Fruit fly (Drosophila melanogaster): Measurements from ENCODE around the gene Cyp4d1.

The Cyp4d1 gene

DNA sequence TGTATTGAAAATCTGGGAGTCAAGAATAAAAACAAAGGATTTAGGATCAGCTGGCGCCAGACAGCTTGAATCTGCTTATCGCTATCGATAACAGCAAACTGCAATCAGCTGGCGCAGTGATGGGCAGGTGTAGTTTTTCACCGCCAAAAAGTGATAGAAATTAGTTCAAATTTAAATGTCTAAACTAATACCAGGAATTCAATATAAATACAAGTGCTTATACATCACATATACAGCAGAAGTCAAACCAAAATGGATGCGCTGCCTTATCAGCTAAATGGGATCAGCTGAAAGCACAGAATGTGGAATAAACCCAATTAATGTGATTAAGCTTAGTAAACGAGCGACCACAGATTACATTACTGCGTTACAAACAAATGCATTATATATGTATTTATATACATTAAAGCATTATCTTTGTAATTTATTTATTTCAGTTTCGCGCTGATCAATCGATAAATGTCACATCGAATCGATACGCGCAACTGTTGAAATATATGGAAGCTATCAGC lies 18.8 kb upstream of the Cyp4d1 start, which contains the start of gene pn:
Gene pn (plus strand): TSS at position 462 of the 512 bp plus-strand sequence.
- no peak for TF ChIP-seq noc (tag; optimal IDR thresholded peaks at IDR 0.05)

DNA sequence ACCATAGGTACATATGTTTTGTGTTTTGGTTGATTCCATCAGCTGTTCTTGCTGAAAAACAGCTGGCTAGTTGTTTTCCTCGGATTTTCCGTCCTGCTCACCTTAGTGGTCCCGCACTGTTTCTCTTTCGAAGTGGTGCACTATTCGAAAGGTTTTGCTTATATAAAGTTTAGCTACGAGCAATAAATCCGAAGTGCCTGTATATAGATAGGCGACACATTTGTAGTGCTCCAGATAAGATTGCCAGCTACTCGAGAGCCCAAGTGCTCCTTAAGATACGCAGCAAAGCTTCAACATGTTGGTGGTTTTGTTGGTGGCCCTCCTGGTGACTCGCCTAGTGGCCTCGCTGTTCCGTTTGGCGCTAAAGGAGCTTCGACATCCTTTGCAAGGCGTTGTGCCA lies 16.8 kb upstream of the Cyp4d1 start, which contains the start of gene Cyp4ae1:
Gene Cyp4ae1 (plus strand): TSS at position 206 of the 400 bp plus-strand sequence.
- TF ChIP-seq noc (tag; optimal IDR thresholded peaks at IDR 0.05), result no peak

DNA sequence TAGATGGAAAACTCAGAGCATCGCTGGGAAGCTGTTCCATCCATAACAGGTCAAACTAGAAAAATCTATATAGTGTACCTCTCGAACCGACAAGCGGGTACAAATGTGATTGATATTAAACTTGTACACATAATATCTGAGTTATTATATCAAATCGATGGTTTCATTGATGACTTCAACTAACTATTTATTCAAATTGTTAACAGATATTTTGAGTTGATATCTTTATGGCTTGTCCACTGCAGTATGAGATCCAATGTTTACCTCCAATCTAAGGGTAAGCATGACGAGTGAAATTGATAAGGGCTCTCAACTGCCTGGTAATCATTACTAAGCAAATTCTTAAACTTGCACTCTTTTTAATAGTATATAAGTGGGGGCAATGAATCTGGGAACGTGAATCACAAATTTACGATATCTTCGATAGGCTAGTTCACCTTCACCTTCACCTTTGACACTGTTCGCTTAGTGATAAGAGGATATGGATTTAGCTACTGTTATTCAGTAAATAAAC lies 14.0 kb upstream of the Cyp4d1 start, which contains the start of gene Cyp4d2:
Gene Cyp4d2 (plus strand): TSS at position 51 of the 514 bp plus-strand sequence.
- TF ChIP-seq noc (tag; optimal IDR thresholded peaks at IDR 0.05), result no peak

DNA sequence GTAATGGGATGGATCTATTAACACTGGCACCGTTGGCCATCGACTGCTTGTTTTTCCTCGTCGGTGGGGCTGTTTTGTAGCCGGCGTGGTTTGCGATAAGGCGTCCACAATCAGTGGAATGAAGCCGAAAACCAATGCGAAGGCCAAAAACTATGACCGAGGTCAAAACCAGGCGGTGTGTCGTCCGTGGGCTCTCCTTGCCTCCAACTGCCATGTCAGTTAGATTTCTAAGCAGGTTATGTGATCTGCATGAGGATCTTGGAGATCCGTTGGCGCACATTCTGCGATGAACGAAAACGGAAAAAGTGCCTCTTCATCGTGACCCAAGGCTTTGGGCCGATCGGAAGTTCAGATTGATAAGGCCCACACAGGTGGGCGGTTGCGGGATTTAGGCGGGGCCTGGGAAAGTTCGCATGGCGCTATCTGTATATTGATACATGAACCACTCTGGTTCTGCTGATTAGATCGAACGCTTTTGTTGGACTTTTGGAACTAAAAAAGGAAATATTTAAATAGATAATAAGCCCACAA lies 13.3 kb upstream of the Cyp4d1 start, which contains the start of gene Cyp4d14:
Gene Cyp4d14 (minus strand): TSS at position 51 of the 531 bp plus-strand sequence.
- TF ChIP-seq noc (tag; optimal IDR thresholded peaks at IDR 0.05), result no peak

DNA sequence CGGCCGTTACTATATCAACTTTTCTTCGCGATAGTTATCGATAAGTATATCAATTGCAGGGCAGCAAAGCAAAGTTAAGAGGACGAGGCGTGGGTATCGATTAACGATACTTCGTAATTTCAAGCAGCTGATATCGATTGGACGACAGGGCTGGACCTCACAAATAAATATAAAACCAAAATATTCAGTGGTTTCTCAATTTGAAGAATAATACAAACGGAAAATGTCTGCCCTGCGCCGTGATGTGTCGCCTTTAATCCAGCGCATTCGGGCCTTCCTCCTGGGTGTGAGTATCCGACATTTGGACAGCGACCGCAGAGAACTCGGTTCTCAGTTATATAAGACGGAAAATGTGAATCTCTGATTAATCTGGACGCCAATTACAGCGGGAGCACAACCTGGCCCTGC lies 10.4 kb upstream of the Cyp4d1 start, which contains the start of gene ND-B14.5A:
Gene ND-B14.5A (plus strand): TSS at position 107 of the 408 bp plus-strand sequence.
- no peak for TF ChIP-seq noc (tag; optimal IDR thresholded peaks at IDR 0.05)

DNA sequence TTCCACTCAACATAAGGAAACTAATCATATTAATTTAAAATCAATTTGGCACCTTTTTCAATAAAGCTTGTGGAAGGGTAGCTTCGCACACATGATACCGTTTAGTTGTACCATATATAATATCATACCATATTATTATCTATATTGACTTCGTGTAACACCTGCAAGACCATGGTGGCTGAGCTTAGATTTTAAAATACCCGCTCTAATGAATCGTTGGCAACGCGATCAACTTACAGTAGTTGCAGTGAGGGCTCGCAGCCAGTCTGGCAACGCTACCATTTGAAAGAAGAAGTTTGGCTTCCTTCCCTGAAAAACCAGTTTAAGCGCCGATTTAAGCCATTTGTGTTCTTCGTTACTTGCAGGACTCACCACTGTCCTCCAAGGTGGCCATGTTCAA lies 8.4 kb upstream of the Cyp4d1 start:
- no peak for TF ChIP-seq noc (tag; optimal IDR thresholded peaks at IDR 0.05)

DNA sequence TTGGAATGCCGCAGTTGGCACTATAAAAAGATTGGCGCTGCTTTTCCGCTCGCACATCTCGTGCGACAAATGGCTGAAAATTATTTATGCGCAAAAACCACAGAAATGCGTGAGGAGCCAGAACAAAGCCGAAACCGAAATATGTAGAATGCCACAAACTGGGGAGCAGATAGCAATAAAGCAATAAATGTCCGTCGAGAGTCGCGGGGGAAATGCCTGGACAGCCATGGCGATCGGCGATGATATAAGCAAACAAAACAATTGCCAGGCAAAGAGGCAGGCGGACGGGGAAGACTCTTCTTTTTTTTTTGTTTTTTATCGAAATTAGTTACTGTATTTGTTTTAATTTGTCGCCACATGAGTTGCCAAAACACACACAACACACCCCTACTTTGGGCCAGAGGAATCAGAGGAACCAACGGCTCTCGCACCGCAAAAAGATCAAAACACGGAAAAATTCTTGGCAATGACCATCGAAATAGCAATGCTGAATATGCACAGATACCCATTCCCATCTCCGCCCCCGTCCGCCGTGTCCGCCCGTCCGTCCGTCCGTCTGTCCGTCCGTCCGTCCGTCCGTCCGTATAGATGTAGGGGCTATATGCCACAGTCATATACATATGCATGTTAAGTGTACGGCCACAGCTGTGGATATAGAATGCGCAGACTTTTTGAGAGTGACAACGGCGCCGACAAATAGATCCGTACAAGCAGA lies 6.7 kb upstream of the Cyp4d1 start:
- no peak for TF ChIP-seq noc (tag; optimal IDR thresholded peaks at IDR 0.05)

DNA sequence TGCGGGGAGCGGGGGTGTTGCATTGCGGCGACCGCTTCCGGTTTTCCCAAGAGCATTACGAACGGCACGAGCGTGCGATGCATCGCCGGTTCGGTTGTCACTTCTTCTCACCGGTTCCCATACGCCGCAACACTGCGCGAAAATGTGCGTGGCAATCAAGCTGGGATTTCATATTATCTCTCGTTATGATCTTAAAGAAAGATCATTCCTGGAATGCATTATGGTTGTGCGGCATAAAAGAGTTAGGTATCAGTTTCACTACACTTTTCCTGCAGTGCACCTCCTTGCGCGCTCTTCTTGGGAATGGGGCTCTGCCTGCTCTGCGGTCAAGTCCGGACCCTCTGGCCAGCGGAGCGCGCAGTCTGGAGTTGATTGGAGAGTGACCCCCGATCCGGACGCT lies 4.1 kb upstream of the Cyp4d1 start:
- TF ChIP-seq noc (tag; optimal IDR thresholded peaks at IDR 0.05), result no peak

DNA sequence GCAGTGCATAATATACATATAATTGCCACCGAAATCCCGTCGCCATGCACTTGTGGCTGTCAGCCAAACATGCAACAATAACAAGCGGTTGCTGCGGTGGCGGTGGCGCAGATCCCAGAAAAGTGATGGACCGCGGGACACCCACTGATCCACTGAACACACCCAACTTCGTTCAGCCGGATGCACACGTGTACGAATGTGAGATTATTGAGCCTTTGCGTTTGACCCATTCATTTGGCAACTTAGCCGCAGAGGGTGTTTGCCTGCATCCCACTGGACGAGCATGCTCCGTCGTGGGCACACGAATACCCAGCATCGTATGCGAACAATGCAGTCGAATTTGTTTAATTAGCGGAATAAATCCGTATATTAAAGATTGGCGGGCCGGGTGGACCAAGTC lies 3.4 kb upstream of the Cyp4d1 start:
- no peak for TF ChIP-seq noc (tag; optimal IDR thresholded peaks at IDR 0.05)

DNA sequence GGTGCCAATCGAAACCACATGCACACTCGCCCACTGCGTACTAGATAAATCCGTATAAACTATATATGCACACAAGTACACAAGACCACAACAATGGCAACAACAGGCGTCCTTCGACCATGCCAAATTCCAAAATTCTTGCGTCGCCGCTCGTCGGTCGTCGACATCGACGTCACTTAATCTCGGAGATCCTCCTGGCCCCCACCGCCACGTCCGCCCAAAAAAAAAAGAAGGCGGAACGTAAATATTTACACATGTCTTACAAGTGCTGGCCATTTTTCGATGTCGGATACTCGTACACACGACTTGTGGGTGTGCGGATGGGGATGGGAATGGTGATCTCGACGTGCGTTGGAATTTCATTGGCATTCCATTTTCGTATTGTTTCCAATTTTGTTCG lies 1.4 kb upstream of the Cyp4d1 start:
- TF ChIP-seq noc (tag; optimal IDR thresholded peaks at IDR 0.05), result no peak

DNA sequence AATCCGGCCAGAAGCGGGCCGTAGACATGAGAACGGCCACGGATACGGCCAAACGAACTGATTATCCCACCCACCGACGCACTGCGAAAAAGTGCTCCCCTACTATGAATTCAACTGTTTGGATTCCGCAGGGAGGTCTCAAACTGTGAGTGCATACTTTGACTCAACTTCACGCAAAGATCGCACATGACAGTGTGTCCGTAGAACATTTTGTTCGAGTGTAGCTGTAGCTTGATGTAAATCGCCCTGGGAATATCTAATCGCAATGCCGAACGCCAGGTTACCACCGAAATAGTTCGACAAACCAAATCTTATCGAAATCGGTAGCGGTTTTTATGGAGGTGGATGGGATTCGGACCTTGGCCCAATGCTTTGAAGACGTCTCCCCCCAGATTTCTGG lies 960 bp downstream of the Cyp4d1 start:
- TF ChIP-seq noc (tag; optimal IDR thresholded peaks at IDR 0.05), result no peak

DNA sequence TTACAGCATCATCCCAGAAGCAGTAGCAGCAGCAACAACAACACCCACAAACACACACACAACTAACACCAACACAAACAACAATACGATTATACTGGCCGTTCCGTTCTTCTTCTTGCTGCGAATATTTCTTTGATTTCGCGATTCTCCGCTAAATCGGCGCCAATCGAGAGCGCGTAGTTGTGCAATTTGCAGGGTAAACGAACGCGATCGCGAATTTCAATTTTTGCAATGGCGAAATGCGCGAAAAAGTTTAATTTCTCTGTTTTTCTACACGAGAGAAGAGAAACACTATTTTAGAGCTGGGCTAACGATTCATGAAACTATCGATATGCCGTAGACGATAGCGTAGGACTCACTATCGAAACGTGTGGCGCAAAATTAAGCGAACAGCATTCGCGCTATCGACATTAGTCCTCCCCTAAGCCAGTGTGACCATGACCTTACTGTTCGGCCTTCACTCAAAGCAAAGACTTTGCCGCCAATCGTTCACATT lies 3.3 kb downstream of the Cyp4d1 start, which contains the start of gene wapl:
Gene wapl (minus strand): TSS at position 316 of the 496 bp plus-strand sequence.
- TF ChIP-seq noc (tag; optimal IDR thresholded peaks at IDR 0.05), result peak; percentile 29

DNA sequence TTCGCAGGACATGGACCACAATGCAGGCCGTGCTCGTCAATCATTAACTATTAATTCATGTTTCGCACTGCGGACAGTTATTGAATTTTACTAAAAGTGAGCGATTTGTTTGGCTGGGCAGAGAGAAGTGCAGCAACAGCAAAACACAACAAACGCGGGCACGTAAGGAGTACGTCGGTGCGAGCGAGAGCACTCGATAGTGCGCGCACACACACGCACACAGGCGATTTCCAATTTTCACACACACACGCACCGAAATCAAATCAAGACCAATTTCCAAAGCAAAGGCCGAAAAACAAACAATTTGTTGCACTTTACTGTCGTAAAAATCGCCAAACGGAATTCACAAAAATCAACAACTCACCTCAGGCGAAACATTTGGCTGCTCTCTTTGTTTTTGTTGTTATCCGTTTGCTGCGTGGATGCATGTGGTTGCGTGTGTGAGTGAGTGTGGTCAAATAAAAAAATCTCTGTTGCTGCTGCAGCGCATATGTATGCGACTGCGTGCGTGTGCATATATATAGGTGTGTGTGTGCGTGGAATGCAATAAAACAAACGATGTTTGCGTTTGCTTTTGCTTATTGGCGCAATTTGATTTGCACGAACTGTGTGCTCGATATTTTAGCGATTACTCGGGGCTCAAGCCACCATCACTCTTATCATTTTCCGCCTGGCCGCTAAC lies 3.9 kb downstream of the Cyp4d1 start:
- TF ChIP-seq noc (tag; optimal IDR thresholded peaks at IDR 0.05), result no peak

DNA sequence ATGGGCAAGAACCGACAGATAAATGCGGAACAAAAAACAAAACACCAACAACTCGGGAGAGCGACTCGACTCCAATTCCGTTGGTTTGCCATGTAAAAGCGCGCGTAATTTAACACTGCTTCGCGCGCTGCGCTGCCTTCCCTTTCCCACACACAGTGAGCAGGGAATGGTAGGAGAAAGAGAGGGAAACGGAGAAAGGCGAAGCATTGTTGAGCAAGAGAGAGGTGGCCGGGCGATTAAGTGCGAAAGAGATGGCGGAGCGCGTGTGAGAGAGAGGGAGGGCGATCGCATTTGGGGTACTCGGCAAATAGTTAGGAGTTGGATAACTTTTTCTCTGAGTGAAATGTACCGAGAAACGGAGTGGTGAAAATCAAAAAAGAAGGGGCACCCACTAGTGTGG lies 6.1 kb downstream of the Cyp4d1 start:
- no peak for TF ChIP-seq noc (tag; optimal IDR thresholded peaks at IDR 0.05)

DNA sequence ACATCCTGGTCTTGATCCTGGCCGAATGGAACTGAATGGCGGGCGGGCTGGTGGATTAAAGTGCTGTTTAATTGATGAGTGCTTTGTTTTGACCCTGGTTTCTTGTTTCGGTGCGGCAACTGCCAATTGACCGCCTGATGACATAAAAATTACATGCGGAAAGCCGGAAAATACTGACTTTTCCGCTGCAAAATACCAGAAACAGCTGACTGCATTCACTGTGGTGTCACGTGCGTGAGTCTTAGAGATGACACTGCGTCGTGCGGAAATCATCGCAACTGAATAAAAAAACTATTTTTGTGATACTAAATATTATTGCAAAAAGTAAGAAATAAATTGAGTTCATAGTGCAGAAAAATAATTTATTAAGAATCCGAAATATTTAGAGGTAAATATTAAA lies 12.5 kb downstream of the Cyp4d1 start, which contains the start of gene bcn92:
Gene bcn92 (minus strand): TSS at position 170 of the 400 bp plus-strand sequence.
- peak; percentile 3 for TF ChIP-seq noc (tag; optimal IDR thresholded peaks at IDR 0.05)

DNA sequence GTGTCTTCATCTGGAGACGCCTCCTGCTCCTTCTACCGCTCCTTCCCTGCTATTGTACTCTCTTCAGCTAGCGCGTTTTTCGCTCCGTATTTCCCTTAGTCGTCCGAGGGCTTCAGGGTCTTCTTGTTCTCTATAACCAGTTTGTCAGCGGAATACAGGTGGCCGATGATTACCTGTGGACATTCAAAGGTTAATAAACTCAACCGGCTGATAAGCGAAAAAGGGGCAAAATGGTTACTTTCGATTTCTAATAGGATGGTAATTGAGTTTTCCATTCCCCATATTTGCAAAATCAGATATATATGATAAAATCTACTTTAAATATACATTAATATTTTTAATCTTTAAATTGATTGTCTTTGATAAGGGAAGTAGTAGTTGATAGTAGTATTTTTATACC lies 13.3 kb downstream of the Cyp4d1 start:
- no peak for TF ChIP-seq noc (tag; optimal IDR thresholded peaks at IDR 0.05)
